Worm (Caenorhabditis elegans) whole organism, late embryonic: ENCODE results near the gene rps-30.

Experiments used
- hlh-6 ChIP-seq: sonication (generic microtip); optimal IDR thresholded peaks from 2 replicates; lab custom pipeline; 2016; ENCODE audit warnings: missing genotype, missing genetic modification characterization, missing compliant biosample characterization
- pha-4 ChIP-seq: fragments of 150-350 bp; optimal IDR thresholded peaks from 2 replicates; lab custom pipeline; 2018; ENCODE audit warnings: missing biosample characterization, missing genetic modification reagents, missing genetic modification characterization

DNA sequence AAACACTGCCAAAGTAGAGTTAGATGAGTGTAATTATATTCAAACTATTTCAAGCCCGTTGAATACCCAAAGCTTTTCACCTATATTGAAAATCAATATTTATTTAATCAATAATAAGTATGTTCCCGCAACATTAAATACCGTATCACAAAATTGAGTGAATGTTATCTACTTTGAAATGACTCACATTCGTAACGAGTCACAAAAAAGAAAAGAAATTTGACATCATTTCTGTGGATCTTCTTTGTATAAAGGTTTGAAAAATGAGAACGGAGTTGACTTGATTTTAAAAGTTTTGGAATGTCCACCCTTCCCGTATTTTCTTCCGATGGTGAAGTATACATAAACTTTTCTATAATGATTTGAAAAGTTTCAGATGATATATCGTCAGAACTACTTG, 41.1 kb upstream of the rps-30 start, which contains the start of gene srr-10:
- TF ChIP-seq pha-4 (tag; lab: Kevin White, UChicago) (no peak), hlh-6 (no peak)
